Fruit fly (Drosophila melanogaster) whole organism, wandering third instar larva: ENCODE measurements around the gene CG32248.

Experiments
- Abd-B ChIP-seq: fragments of >200 bp; optimal IDR thresholded peaks from 2 replicates; lab custom pipeline; 2017; ENCODE audit warnings: missing biosample characterization, missing genetic modification characterization
- CG32264 ChIP-seq: fragments of 200-800 bp; sonication (Bioruptor generic); optimal IDR thresholded peaks from 2 replicates; lab custom pipeline; 2016; ENCODE audit warnings: missing biosample characterization, missing genetic modification characterization
- CG9705 ChIP-seq: fragments of 200-800 bp; sonication (Bioruptor generic); optimal IDR thresholded peaks from 2 replicates; lab custom pipeline; 2018; ENCODE audit warnings: missing biosample characterization, mild to moderate bottlenecking, missing genetic modification characterization
- CrebA ChIP-seq: fragments of 200-800 bp; sonication (Bioruptor generic); optimal IDR thresholded peaks from 2 replicates; lab custom pipeline; 2016; ENCODE audit warnings: missing biosample characterization, mild to moderate bottlenecking, missing genetic modification characterization, borderline replicate concordance
- Dfd ChIP-seq: fragments of >200 bp; optimal IDR thresholded peaks from 2 replicates; lab custom pipeline; 2017; ENCODE audit warnings: missing biosample characterization, missing genetic modification characterization
- Dif ChIP-seq: fragments of 200-275, 200-300 bp; sonication (Bioruptor generic); optimal IDR thresholded peaks from 2 replicates; lab custom pipeline; 2018; ENCODE audit warnings: missing biosample characterization, missing genetic modification characterization; ENCODE audit not compliant: partially characterized antibody
- GATAd ChIP-seq: sonication (Bioruptor generic); optimal IDR thresholded peaks from 2 replicates; lab custom pipeline; 2016; ENCODE audit warnings: missing biosample characterization, missing genetic modification characterization
- HLH106 ChIP-seq: fragments of 200-800 bp; optimal IDR thresholded peaks from 3 replicates; lab custom pipeline; 2019; ENCODE audit warnings: missing biosample characterization, mild to moderate bottlenecking, missing genetic modification characterization, moderate library complexity
- Hnf4 ChIP-seq: fragments of 200-800 bp; sonication (Bioruptor generic); optimal IDR thresholded peaks from 2 replicates; lab custom pipeline; 2016; ENCODE audit warnings: missing biosample characterization, mild to moderate bottlenecking, missing genetic modification characterization
- Hr78 ChIP-seq: fragments of >200 bp; optimal IDR thresholded peaks from 2 replicates; lab custom pipeline; 2017; ENCODE audit warnings: missing biosample characterization, missing genetic modification characterization
- Hr83 ChIP-seq: fragments of 200-300 bp; sonication (Bioruptor generic); optimal IDR thresholded peaks from 2 replicates; lab custom pipeline; 2016; ENCODE audit warnings: missing biosample characterization, mild to moderate bottlenecking, missing genetic modification characterization, moderate library complexity; ENCODE audit not compliant: poor library complexity, severe bottlenecking
- Myc ChIP-seq: fragments of >200 bp; optimal IDR thresholded peaks from 2 replicates; lab custom pipeline; 2017
- N ChIP-seq: fragments of >200 bp; optimal IDR thresholded peaks from 2 replicates; lab custom pipeline; 2018; ENCODE audit warnings: missing biosample characterization, missing external identifiers, missing genetic modification characterization
- OdsH ChIP-seq: fragments of 200-800 bp; sonication (Bioruptor generic); optimal IDR thresholded peaks from 2 replicates; lab custom pipeline; 2016; ENCODE audit warnings: missing biosample characterization, mild to moderate bottlenecking, missing genetic modification characterization
- Sp1 ChIP-seq: fragments of 200-800 bp; sonication (Bioruptor generic); optimal IDR thresholded peaks from 3 replicates; lab custom pipeline; 2019; ENCODE audit warnings: missing biosample characterization, mild to moderate bottlenecking, missing genetic modification characterization, moderate library complexity
- Vsx2 ChIP-seq: fragments of 200-300, 225-300 bp; sonication (Bioruptor generic); optimal IDR thresholded peaks from 2 replicates; lab custom pipeline; 2018; ENCODE audit warnings: missing biosample characterization, missing genetic modification characterization; ENCODE audit not compliant: partially characterized antibody
- brk ChIP-seq: fragments of 200-800 bp; sonication (Bioruptor generic); optimal IDR thresholded peaks from 2 replicates; lab custom pipeline; 2016; ENCODE audit warnings: missing biosample characterization, mild to moderate bottlenecking, missing genetic modification characterization
- dl ChIP-seq, 2 experiments: fragments of 175-275, 200-275 bp in 1 of 2; fragments of 200-275 bp in 1 of 2; sonication (Bioruptor generic); optimal IDR thresholded peaks; lab custom pipeline; 2018; ENCODE audit warnings: mild to moderate bottlenecking in 2 of 2, missing biosample characterization in 2 of 2, missing genetic modification characterization in 2 of 2, moderate library complexity in 2 of 2; ENCODE audit not compliant: partially characterized antibody in 2 of 2, insufficient read depth in 1 of 2
- dmrt93B ChIP-seq: fragments of 200-800 bp; sonication (Bioruptor generic); optimal IDR thresholded peaks from 2 replicates; lab custom pipeline; 2018; ENCODE audit warnings: missing biosample characterization, mild to moderate bottlenecking, missing genetic modification characterization
- ey ChIP-seq: fragments of 200-800 bp; sonication (Bioruptor generic); optimal IDR thresholded peaks from 2 replicates; lab custom pipeline; 2016; ENCODE audit warnings: missing biosample characterization, missing genetic modification characterization
- foxo ChIP-seq, 2 experiments: fragments of 200-800 bp; sonication (Bioruptor generic); optimal IDR thresholded peaks; 2 replicates in 1 of 2; 3 replicates in 1 of 2; lab custom pipeline; 2016 to 2017; ENCODE audit warnings: missing biosample characterization in 2 of 2, missing genetic modification characterization in 2 of 2
- jim ChIP-seq: fragments of 175-275, 200-325 bp; sonication (Bioruptor generic); optimal IDR thresholded peaks from 2 replicates; lab custom pipeline; 2016; ENCODE audit warnings: missing biosample characterization, mild to moderate bottlenecking, missing genetic modification characterization
- lola ChIP-seq: fragments of >200 bp; optimal IDR thresholded peaks from 2 replicates; lab custom pipeline; 2017; ENCODE audit warnings: missing biosample characterization, missing genetic modification characterization
- pan ChIP-seq: fragments of >200 bp; optimal IDR thresholded peaks from 2 replicates; lab custom pipeline; 2017
- sv ChIP-seq: fragments of 200-800 bp; sonication (Bioruptor generic); optimal IDR thresholded peaks from 3 replicates; lab custom pipeline; 2016; ENCODE audit warnings: missing biosample characterization, missing genetic modification characterization
- tai ChIP-seq: sonication (Bioruptor generic); optimal IDR thresholded peaks from 2 replicates; lab custom pipeline; 2016; ENCODE audit warnings: missing biosample characterization, missing genetic modification characterization
- usp ChIP-seq: fragments of >200 bp; optimal IDR thresholded peaks from 2 replicates; lab custom pipeline; 2017; ENCODE audit warnings: missing biosample characterization, missing genetic modification characterization
- woc ChIP-seq: sonication (Bioruptor generic); optimal IDR thresholded peaks from 2 replicates; lab custom pipeline; 2016; ENCODE audit warnings: missing biosample characterization, mild to moderate bottlenecking, missing genetic modification characterization

The CG32248 gene

dm6 chr3L:4471449-4471848 is at the start of gene CG32248:
TSS of gene CG32248 (plus strand) at chr3L:4471749.
- TF ChIP-seq usp (GFP tag; lab: Kevin White, UChicago), result no peak
- TF ChIP-seq CG9705 (GFP tag; lab: Kevin White, UChicago), result no peak
- TF ChIP-seq Dfd (GFP tag; lab: Kevin White, UChicago), result no peak
- TF ChIP-seq CG32264 (GFP tag; lab: Kevin White, UChicago), result no peak
- no peak for TF ChIP-seq sv
- TF ChIP-seq GATAd (GFP tag; lab: Kevin White, UChicago), result no peak
- no peak for TF ChIP-seq dl (GFP tag; optimal IDR thresholded peaks at IDR 0.05; lab: Kevin White, UChicago; ENCODE audit: insufficient read depth in 1 of 2, partially characterized antibody in 2 of 2)
- TF ChIP-seq jim (GFP tag; lab: Kevin White, UChicago), result no peak

dm6 chr3L:4426581-4426980 is 45.0 kb upstream of the CG32248 start:
- TF ChIP-seq dmrt93B (GFP tag; lab: Kevin White, UChicago) (no peak), N (GFP tag; lab: Kevin White, UChicago) (peak; percentile 32), Dfd (GFP tag; lab: Kevin White, UChicago) (no peak), woc (GFP tag; lab: Kevin White, UChicago) (no peak), CG9705 (GFP tag; lab: Kevin White, UChicago) (no peak), Myc (lab: Kevin White, UChicago) (peak; percentile 74), Abd-B (no peak)

dm6 chr3L:4428918-4429546 is 42.5 kb upstream of the CG32248 start, which contains the start of gene nAChRbeta1:
TSS of gene nAChRbeta1 (plus strand) at chr3L:4429349.
- TF ChIP-seq HLH106 (tag; lab: Kevin White, UChicago) (no peak), Dif (GFP tag; lab: Kevin White, UChicago) (no peak), lola (no peak), CrebA (no peak), Myc (lab: Kevin White, UChicago) (no peak), foxo (GFP tag; optimal IDR thresholded peaks at IDR 0.05; lab: Kevin White, UChicago) (no peak), brk (no peak), Hr83 (no peak), Hnf4 (GFP tag; lab: Kevin White, UChicago) (no peak), pan (lab: Kevin White, UChicago) (no peak), OdsH (no peak), sv (no peak), GATAd (GFP tag; lab: Kevin White, UChicago) (no peak), Dfd (GFP tag; lab: Kevin White, UChicago) (no peak), Vsx2 (no peak), jim (GFP tag; lab: Kevin White, UChicago) (no peak), CG32264 (GFP tag; lab: Kevin White, UChicago) (no peak), Hr78 (GFP tag; lab: Kevin White, UChicago) (no peak)

dm6 chr3L:4430331-4430730 is 41.2 kb upstream of the CG32248 start:
- TF ChIP-seq Hr83 (no peak), Dfd (GFP tag; lab: Kevin White, UChicago) (no peak)

dm6 chr3L:4431111-4431730 is 40.3 kb upstream of the CG32248 start:
- no peak for TF ChIP-seq jim (GFP tag; lab: Kevin White, UChicago)
- TF ChIP-seq ey (GFP tag; lab: Kevin White, UChicago), result no peak
- TF ChIP-seq Dif (GFP tag; lab: Kevin White, UChicago), result no peak
- no peak for TF ChIP-seq Dfd (GFP tag; lab: Kevin White, UChicago)
- no peak for TF ChIP-seq Sp1 (GFP tag; lab: Kevin White, UChicago)
- TF ChIP-seq brk, result no peak
- TF ChIP-seq Abd-B, result no peak
- TF ChIP-seq tai (GFP tag; lab: Kevin White, UChicago), result no peak
- TF ChIP-seq foxo (GFP tag; optimal IDR thresholded peaks at IDR 0.05; lab: Kevin White, UChicago), result no peak
- TF ChIP-seq pan (lab: Kevin White, UChicago), result no peak
- TF ChIP-seq dl (GFP tag; optimal IDR thresholded peaks at IDR 0.05; lab: Kevin White, UChicago; ENCODE audit: insufficient read depth in 1 of 2, partially characterized antibody in 2 of 2), result no peak
- no peak for TF ChIP-seq dmrt93B (GFP tag; lab: Kevin White, UChicago)
- TF ChIP-seq Hr83, result no peak
